Fruit fly (Drosophila melanogaster): ENCODE results near the gene mRpL11.

Gene mRpL11

dm6 chr3R:14473574-14473973, 38.1 kb upstream of the mRpL11 start (continued):
- TF ChIP-seq hkb (optimal IDR thresholded peaks at IDR 0.05) (no peak), hkb (GFP tag; IDR thresholded peaks at IDR 0.05) (no peak), twi (tag; optimal IDR thresholded peaks at IDR 0.05) (no peak), CG2889 (GFP tag; IDR thresholded peaks at IDR 0.05) (peak; percentile 57; the same call in 2 of the 3 replicates), slou (GFP tag; optimal IDR thresholded peaks at IDR 0.05) (peak; percentile 55), CG34422 (GFP tag; IDR thresholded peaks at IDR 0.05) (0 out of 3 replicates have a peak, but pooled peaks have one; percentile 30), lab (GFP tag; optimal IDR thresholded peaks at IDR 0.05) (peak; percentile 74), Xrp1 (GFP tag; IDR thresholded peaks at IDR 0.05) (peak; percentile 55; the same call in 1 of the 2 replicates), CG6175 (GFP tag; IDR thresholded peaks at IDR 0.05) (no peak), ewg (GFP tag; optimal IDR thresholded peaks at IDR 0.05) (peak; percentile 2), CG11695 (GFP tag; IDR thresholded peaks at IDR 0.05) (peak; percentile 69; the same call in 2 of the 3 replicates), Sry-β (GFP tag; optimal IDR thresholded peaks at IDR 0.05) (no peak), CG4328 (GFP tag; optimal IDR thresholded peaks at IDR 0.05) (no peak), CG12155 (GFP tag; optimal IDR thresholded peaks at IDR 0.05) (peak; percentile 63), CG1603 (tag; optimal IDR thresholded peaks at IDR 0.05) (peak; percentile 68), tap (tag; optimal IDR thresholded peaks at IDR 0.05) (no peak), ranshi (GFP tag; IDR thresholded peaks at IDR 0.05) (peak; percentile 44; the same call in 1 of the 2 replicates), CG14667 (GFP tag; IDR thresholded peaks at IDR 0.05) (0 out of 2 replicates have a peak, but pooled peaks have one; percentile 22), Ada2b (GFP tag; IDR thresholded peaks at IDR 0.05) (peak; percentile 55), CG13775 (GFP tag; optimal IDR thresholded peaks at IDR 0.05) (peak; percentile 42), CG10654 (GFP tag; optimal IDR thresholded peaks at IDR 0.05) (peak; percentile 29), Hsf (GFP tag; optimal IDR thresholded peaks at IDR 0.05) (peak; percentile 32), HmgZ (tag; optimal IDR thresholded peaks at IDR 0.05) (peak; percentile 25), CG6791 (GFP tag; IDR thresholded peaks at IDR 0.05; ENCODE audit: partially characterized antibody) (no peak), CG12659 (GFP tag; optimal IDR thresholded peaks at IDR 0.05) (peak; percentile 41), tio (GFP tag; optimal IDR thresholded peaks at IDR 0.05) (peak; percentile 40), CG14014 (GFP tag; IDR thresholded peaks at IDR 0.05) (peak; percentile 66; the same call in 1 of the 2 replicates), D (optimal IDR thresholded peaks at IDR 0.05) (no peak), D (GFP tag; optimal IDR thresholded peaks at IDR 0.05) (peak; percentile 20), dmrt11E (tag; optimal IDR thresholded peaks at IDR 0.05) (peak; percentile 3), Rfx (GFP tag; IDR thresholded peaks at IDR 0.05) (peak; percentile 87), CG2129 (GFP tag; IDR thresholded peaks at IDR 0.05; ENCODE audit: partially characterized antibody) (no peak), odd (GFP tag; optimal IDR thresholded peaks at IDR 0.05) (no peak), Ets97D (GFP tag; optimal IDR thresholded peaks at IDR 0.05) (no peak), schlank (tag; optimal IDR thresholded peaks at IDR 0.05) (peak; percentile 40), Dp (GFP tag; optimal IDR thresholded peaks at IDR 0.05) (no peak), run (tag; optimal IDR thresholded peaks at IDR 0.05) (no peak), dati (GFP tag; IDR thresholded peaks at IDR 0.05) (no peak), sr (GFP tag; IDR thresholded peaks at IDR 0.05) (no peak), Atf6 (GFP tag; IDR thresholded peaks at IDR 0.05) (peak; percentile 65), ssp (GFP tag; IDR thresholded peaks at IDR 0.05) (no peak), onecut (GFP tag; IDR thresholded peaks at IDR 0.05) (no peak; the same call in 1 of the 2 replicates), CG10209 (GFP tag; optimal IDR thresholded peaks at IDR 0.05) (peak; percentile 41), Hr78 (GFP tag; optimal IDR thresholded peaks at IDR 0.05) (no peak), ash1 (GFP tag; optimal IDR thresholded peaks at IDR 0.05) (no peak), Ets65A (GFP tag) (peak; percentile 94), CG12219 (GFP tag; optimal IDR thresholded peaks at IDR 0.05) (peak; percentile 30), gfzf (GFP tag; optimal IDR thresholded peaks at IDR 0.05) (no peak), bsh (GFP tag; optimal IDR thresholded peaks at IDR 0.05) (peak; percentile 6 to 63), Med (GFP tag) (peak; percentile 97), dmrt99B (tag; optimal IDR thresholded peaks at IDR 0.05) (no peak)

Data from whole organism, embryonic.